Worm (Caenorhabditis elegans): Measurements from ENCODE around the gene pef-1.
A peak's percentile ranks its signal among the peaks of the same experiment; 100 is the strongest.

Gene pef-1

ce11 chrIII:869869-870268 is 56.2 kb downstream of the pef-1 start, which contains the start of gene T24C4.2:
T24C4.2 (minus strand) TSS chrIII:869969.
- no peak for TF ChIP-seq tbx-37 (GFP tag; conservative IDR thresholded peaks at IDR 0.05)
- TF ChIP-seq hmg-4 (GFP tag; optimal IDR thresholded peaks at IDR 0.05), result peak; percentile 36

All from whole organism, early embryonic.